Worm (Caenorhabditis elegans) whole organism, mixed stage, embryonic: ENCODE measurements around the gene F10G7.10.

ENCODE experiments used
- blmp-1 ChIP-seq: fragments of 150-350 bp; optimal IDR thresholded peaks from 2 replicates; lab custom pipeline; 2014; ENCODE audit warnings: missing biosample characterization, missing genetic modification characterization
- drap-1 ChIP-seq: fragments of 200-800 bp; sonication (Bioruptor generic); optimal IDR thresholded peaks from 3 replicates; lab custom pipeline; 2018; ENCODE audit warnings: mild to moderate bottlenecking, missing genetic modification characterization, missing compliant biosample characterization
- lin-13 ChIP-seq: fragments of 150-350 bp; optimal IDR thresholded peaks from 2 replicates; lab custom pipeline; 2014; ENCODE audit warnings: missing biosample characterization, missing genetic modification characterization
- lsy-2 ChIP-seq: fragments of 150-350 bp; optimal IDR thresholded peaks from 2 replicates; lab custom pipeline; 2014; ENCODE audit warnings: missing biosample characterization, missing genetic modification characterization
- mab-5 ChIP-seq: fragments of 150-350 bp; optimal IDR thresholded peaks from 2 replicates; lab custom pipeline; 2014; ENCODE audit warnings: missing biosample characterization, missing genetic modification characterization
- mep-1 ChIP-seq: fragments of 150-350 bp; optimal IDR thresholded peaks from 2 replicates; lab custom pipeline; 2017; ENCODE audit warnings: missing biosample characterization, missing genetic modification reagents, missing genetic modification characterization, inconsistent platforms
- nhr-12 ChIP-seq: fragments of 150-350 bp; optimal IDR thresholded peaks from 2 replicates; lab custom pipeline; 2014; ENCODE audit warnings: missing biosample characterization, missing genetic modification characterization
- nhr-237 ChIP-seq: fragments of 150-350 bp; optimal IDR thresholded peaks from 2 replicates; lab custom pipeline; 2014; ENCODE audit warnings: missing biosample characterization, missing genetic modification characterization
- nhr-76 ChIP-seq: sonication (generic microtip); optimal IDR thresholded peaks from 2 replicates; lab custom pipeline; 2017; ENCODE audit warnings: missing biosample characterization, missing genetic modification characterization
- pha-4 ChIP-seq: fragments of 150-350 bp; optimal IDR thresholded peaks from 2 replicates; lab custom pipeline; 2018; ENCODE audit warnings: missing biosample characterization, missing genetic modification reagents, missing genetic modification characterization
- snpc-4 ChIP-seq: fragments of 150-350 bp; optimal IDR thresholded peaks from 2 replicates; lab custom pipeline; 2014; ENCODE audit warnings: missing biosample characterization, missing genetic modification characterization
- tbx-8 ChIP-seq: fragments of 200-800 bp; sonication (Bioruptor generic); optimal IDR thresholded peaks from 2 replicates; lab custom pipeline; 2018; ENCODE audit warnings: mild to moderate bottlenecking, missing genetic modification characterization, moderate library complexity, missing compliant biosample characterization
- ztf-11 ChIP-seq: fragments of 150-350 bp; optimal IDR thresholded peaks from 2 replicates; lab custom pipeline; 2014; ENCODE audit warnings: missing biosample characterization, missing genetic modification characterization

DNA sequence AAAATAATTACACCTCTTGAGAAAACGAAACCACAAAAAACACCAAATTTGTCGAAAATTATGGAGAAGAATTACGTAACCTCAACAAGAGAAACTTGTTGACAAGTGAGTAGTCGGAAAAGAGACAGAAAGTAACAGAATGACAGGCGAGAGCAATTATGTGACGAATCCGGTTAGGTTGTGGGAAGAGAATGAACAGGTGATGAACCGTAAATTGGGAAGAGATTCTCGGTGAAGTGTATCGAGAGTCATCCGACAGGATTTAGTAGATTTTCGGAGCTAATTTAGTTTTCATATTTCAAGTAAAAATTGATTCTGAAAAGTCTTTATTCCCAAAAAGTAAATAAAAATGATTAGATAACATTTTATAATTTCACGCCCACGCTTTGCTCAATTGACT, 44.7 kb downstream of the F10G7.10 start, which contains the start of gene T05A7.7:
- TF ChIP-seq pha-4 (tag; lab: Kevin White, UChicago), result no peak
- TF ChIP-seq snpc-4 (tag; lab: Kevin White, UChicago), result no peak
- TF ChIP-seq nhr-12 (tag; lab: Kevin White, UChicago), result no peak
- TF ChIP-seq mab-5 (tag; lab: Kevin White, UChicago), result no peak
- TF ChIP-seq blmp-1 (tag; lab: Kevin White, UChicago), result no peak
- TF ChIP-seq tbx-8, result no peak
- TF ChIP-seq lin-13, result no peak
- TF ChIP-seq ztf-11, result no peak
- TF ChIP-seq nhr-237 (tag; lab: Kevin White, UChicago), result no peak
- no peak for TF ChIP-seq nhr-76 (tag; lab: Kevin White, UChicago)
- no peak for TF ChIP-seq mep-1 (tag; lab: Kevin White, UChicago)
- no peak for TF ChIP-seq lsy-2
- TF ChIP-seq drap-1, result no peak
